Worm (Caenorhabditis elegans): ENCODE results near the gene myrf-1.

myrf-1 gene

ce11 chrII:10546784-10547087, 44.4 kb upstream of the myrf-1 start:
- no peak for TF ChIP-seq elt-3 (tag; optimal IDR thresholded peaks at IDR 0.05)
- no peak for TF ChIP-seq ces-1 (GFP tag; optimal IDR thresholded peaks at IDR 0.05)
- no peak for TF ChIP-seq nhr-237 (tag; optimal IDR thresholded peaks at IDR 0.05)
- TF ChIP-seq unc-62 (GFP tag; optimal IDR thresholded peaks at IDR 0.05): peak; percentile 76

- TF ChIP-seq nhr-28 (tag; optimal IDR thresholded peaks at IDR 0.05) (no peak), nhr-76 (tag; optimal IDR thresholded peaks at IDR 0.05) (no peak), mls-2 (tag; optimal IDR thresholded peaks at IDR 0.05) (no peak), ceh-43 (GFP tag; optimal IDR thresholded peaks at IDR 0.05) (no peak), unc-39 (tag; optimal IDR thresholded peaks at IDR 0.05) (no peak), drap-1 (GFP tag; optimal IDR thresholded peaks at IDR 0.05) (no peak), ceh-83 (GFP tag; optimal IDR thresholded peaks at IDR 0.05) (no peak), M03D4.4 (tag; optimal IDR thresholded peaks at IDR 0.05) (no peak), zip-8 (tag; optimal IDR thresholded peaks at IDR 0.05) (no peak), lsy-2 (tag; optimal IDR thresholded peaks at IDR 0.05) (no peak), ces-1 (GFP tag; optimal IDR thresholded peaks at IDR 0.05) (no peak), unc-120 (tag; optimal IDR thresholded peaks at IDR 0.05; ENCODE audit: poor library complexity, severe bottlenecking) (no peak), pha-4 (tag; optimal IDR thresholded peaks at IDR 0.05) (no peak), lin-32 (GFP tag; optimal IDR thresholded peaks at IDR 0.05) (no peak), sem-2 (GFP tag; optimal IDR thresholded peaks at IDR 0.05) (no peak), ham-2 (GFP tag; optimal IDR thresholded peaks at IDR 0.05) (no peak), ceh-39 (tag; optimal IDR thresholded peaks at IDR 0.05) (no peak), blmp-1 (tag; optimal IDR thresholded peaks at IDR 0.05) (no peak), sptf-1 (tag; optimal IDR thresholded peaks at IDR 0.05) (no peak)
Observed at ce11 chrII:10545924-10546783, 43.8 kb upstream of the myrf-1 start.

ce11 chrII:10545213-10545612, 42.9 kb upstream of the myrf-1 start:
- TF ChIP-seq ham-2 (GFP tag; optimal IDR thresholded peaks at IDR 0.05): no peak
- TF ChIP-seq elt-3 (tag; optimal IDR thresholded peaks at IDR 0.05): no peak
- TF ChIP-seq unc-120 (tag; optimal IDR thresholded peaks at IDR 0.05; ENCODE audit: poor library complexity, severe bottlenecking): no peak
- TF ChIP-seq sem-2 (GFP tag; optimal IDR thresholded peaks at IDR 0.05): peak; percentile 17
- no peak for TF ChIP-seq ces-1 (GFP tag; optimal IDR thresholded peaks at IDR 0.05)
- TF ChIP-seq tbx-8 (GFP tag; optimal IDR thresholded peaks at IDR 0.05): peak; percentile 10
- TF ChIP-seq ztf-11 (tag; optimal IDR thresholded peaks at IDR 0.05): no peak
- no peak for TF ChIP-seq nhr-2 (tag; optimal IDR thresholded peaks at IDR 0.05)
- no peak for TF ChIP-seq ceh-83 (GFP tag; optimal IDR thresholded peaks at IDR 0.05)
- no peak for TF ChIP-seq mls-2 (tag; optimal IDR thresholded peaks at IDR 0.05)
- TF ChIP-seq nhr-76 (tag; optimal IDR thresholded peaks at IDR 0.05): no peak
- TF ChIP-seq zip-8 (tag; optimal IDR thresholded peaks at IDR 0.05): no peak

ce11 chrII:10544374-10544908, 42.1 kb upstream of the myrf-1 start:
- TF ChIP-seq nhr-76 (tag; optimal IDR thresholded peaks at IDR 0.05) (no peak), ceh-43 (GFP tag; optimal IDR thresholded peaks at IDR 0.05) (no peak), drap-1 (GFP tag; optimal IDR thresholded peaks at IDR 0.05) (no peak), snpc-4 (tag; optimal IDR thresholded peaks at IDR 0.05) (no peak), lin-13 (tag; optimal IDR thresholded peaks at IDR 0.05) (no peak), nhr-12 (tag; optimal IDR thresholded peaks at IDR 0.05) (no peak), tbx-8 (GFP tag; optimal IDR thresholded peaks at IDR 0.05) (no peak), lin-32 (GFP tag; optimal IDR thresholded peaks at IDR 0.05) (no peak), unc-62 (GFP tag; optimal IDR thresholded peaks at IDR 0.05) (no peak), bed-3 (GFP tag; optimal IDR thresholded peaks at IDR 0.05) (no peak)

- no peak for TF ChIP-seq sptf-1 (tag; optimal IDR thresholded peaks at IDR 0.05)
- TF ChIP-seq ceh-39 (tag; optimal IDR thresholded peaks at IDR 0.05): no peak
- TF ChIP-seq elt-1 (tag; optimal IDR thresholded peaks at IDR 0.05; ENCODE audit: borderline replicate concordance, insufficient read depth): no peak
- TF ChIP-seq lsy-2 (tag; optimal IDR thresholded peaks at IDR 0.05): no peak
- TF ChIP-seq ztf-11 (tag; optimal IDR thresholded peaks at IDR 0.05): no peak
- no peak for TF ChIP-seq sem-2 (GFP tag; optimal IDR thresholded peaks at IDR 0.05)
- no peak for TF ChIP-seq blmp-1 (tag; optimal IDR thresholded peaks at IDR 0.05)
- TF ChIP-seq zip-8 (tag; optimal IDR thresholded peaks at IDR 0.05): no peak
- no peak for TF ChIP-seq ham-2 (GFP tag; optimal IDR thresholded peaks at IDR 0.05)
- no peak for TF ChIP-seq flh-1 (GFP tag; optimal IDR thresholded peaks at IDR 0.05)
- no peak for TF ChIP-seq unc-120 (tag; optimal IDR thresholded peaks at IDR 0.05; ENCODE audit: poor library complexity, severe bottlenecking)
- TF ChIP-seq unc-62 (GFP tag; optimal IDR thresholded peaks at IDR 0.05): no peak
- TF ChIP-seq ceh-43 (GFP tag; optimal IDR thresholded peaks at IDR 0.05): no peak
- TF ChIP-seq ces-1 (GFP tag; optimal IDR thresholded peaks at IDR 0.05): no peak
Observed at ce11 chrII:10543457-10544137, 41.3 kb upstream of the myrf-1 start.
